Worm (Caenorhabditis elegans) whole organism, L4 larva: ENCODE results near the gene R07E5.5.

Experiments used
- F49E8.2 ChIP-seq: sonication (generic microtip); optimal IDR thresholded peaks from 2 replicates; lab custom pipeline; 2016; ENCODE audit warnings: missing compliant biosample characterization, mild to moderate bottlenecking, missing genetic modification characterization, borderline replicate concordance
- T26A8.4 ChIP-seq: fragments of 200-800 bp; sonication (Bioruptor generic); IDR thresholded peaks from 2 replicates; pipeline ENCODE4 v1.3.6; 2022; ENCODE audit warnings: missing genetic modification characterization, missing compliant biosample characterization
- Y48G9A.11 ChIP-seq: fragments of 200-800 bp; sonication (Bioruptor generic); IDR thresholded peaks from 2 replicates; pipeline ENCODE4 v1.3.6; 2022; ENCODE audit warnings: missing genetic modification reagents, missing genetic modification characterization, missing compliant biosample characterization
- aha-1 ChIP-seq: fragments of 150-350 bp; peaks from one replicate; lab custom pipeline; 2014; ENCODE audit warnings: missing biosample characterization, missing genetic modification characterization
- aly-2 ChIP-seq: sonication (generic microtip); optimal IDR thresholded peaks from 2 replicates; lab custom pipeline; 2018; ENCODE audit warnings: missing biosample characterization, missing genetic modification characterization
- ama-1 ChIP-seq: fragments of 150-350 bp; optimal IDR thresholded peaks from 2 replicates; lab custom pipeline; 2014; ENCODE audit warnings: inconsistent platforms, mixed read lengths
- ceh-20 ChIP-seq: fragments of 200-800 bp; sonication (Bioruptor generic); IDR thresholded peaks from 2 replicates; pipeline ENCODE4 v1.3.6; 2022; ENCODE audit warnings: missing genetic modification reagents, missing genetic modification characterization, missing compliant biosample characterization
- ceh-28 ChIP-seq: fragments of 150-350 bp; optimal IDR thresholded peaks from 2 replicates; lab custom pipeline; 2014; ENCODE audit warnings: missing biosample characterization, missing genetic modification reagents, missing genetic modification characterization
- ceh-32 ChIP-seq: sonication (generic microtip); optimal IDR thresholded peaks from 2 replicates; lab custom pipeline; 2016; ENCODE audit warnings: mild to moderate bottlenecking, missing genetic modification characterization, missing compliant biosample characterization; ENCODE audit not compliant: poor library complexity
- ceh-44 ChIP-seq: fragments of 200-800 bp; sonication (Bioruptor generic); IDR thresholded peaks from 2 replicates; pipeline ENCODE4 v1.3.6; 2022; ENCODE audit warnings: missing genetic modification reagents, missing genetic modification characterization, missing compliant biosample characterization
- ceh-82 ChIP-seq: sonication (generic microtip); optimal IDR thresholded peaks from 2 replicates; lab custom pipeline; 2017; ENCODE audit warnings: missing biosample characterization, missing genetic modification characterization
- ctbp-1 ChIP-seq: fragments of 200-800 bp; sonication (Bioruptor generic); IDR thresholded peaks from 2 replicates; pipeline ENCODE4 v1.3.6; 2022; ENCODE audit warnings: missing genetic modification reagents, missing genetic modification characterization, missing compliant biosample characterization
- daf-19 ChIP-seq: fragments of 200-800 bp; sonication (Bioruptor generic); conservative IDR thresholded peaks from 2 replicates; pipeline ENCODE4 v1.3.6; 2022; ENCODE audit warnings: missing genetic modification characterization, missing compliant biosample characterization
- dmd-8 ChIP-seq: fragments of 200-800 bp; sonication (Bioruptor generic); IDR thresholded peaks from 2 replicates; pipeline ENCODE4 v1.3.6; 2022; ENCODE audit warnings: missing genetic modification characterization, missing compliant biosample characterization
- dmd-9 ChIP-seq: fragments of 200-800 bp; sonication (Bioruptor generic); IDR thresholded peaks from 2 replicates; pipeline ENCODE4 v1.3.6; 2022; ENCODE audit warnings: missing genetic modification reagents, missing genetic modification characterization, missing compliant biosample characterization
- dpl-1 ChIP-seq: fragments of 150-350 bp; optimal IDR thresholded peaks from 2 replicates; lab custom pipeline; 2014; ENCODE audit warnings: missing biosample characterization, missing genetic modification reagents, missing genetic modification characterization
- duxl-1 ChIP-seq: sonication (generic microtip); optimal IDR thresholded peaks from 2 replicates; lab custom pipeline; 2016; ENCODE audit warnings: mild to moderate bottlenecking, missing genetic modification characterization, moderate library complexity, missing compliant biosample characterization; ENCODE audit not compliant: poor library complexity
- egl-27 ChIP-seq: sonication (generic microtip); optimal IDR thresholded peaks from 3 replicates; lab custom pipeline; 2017; ENCODE audit warnings: missing biosample characterization, missing genetic modification reagents, missing genetic modification characterization
- fkh-10 ChIP-seq: fragments of 150-350 bp; optimal IDR thresholded peaks from 2 replicates; lab custom pipeline; 2014; ENCODE audit warnings: missing biosample characterization, missing genetic modification reagents, missing genetic modification characterization
- hif-1 ChIP-seq, 2 experiments: sonication (generic microtip); optimal IDR thresholded peaks; 2 replicates each; lab custom pipeline; 2016 to 2017; ENCODE audit warnings: missing compliant biosample characterization in 2 of 2, missing genetic modification characterization in 2 of 2, missing genetic modification reagents in 2 of 2, missing genotype in 2 of 2, mild to moderate bottlenecking in 1 of 2
- hlh-11 ChIP-seq: fragments of 200-800 bp; sonication (Bioruptor generic); optimal IDR thresholded peaks from 2 replicates; lab custom pipeline; 2018; ENCODE audit warnings: mild to moderate bottlenecking, missing genetic modification characterization, missing compliant biosample characterization
- jun-1 ChIP-seq: fragments of 150-350 bp; optimal IDR thresholded peaks from 2 replicates; lab custom pipeline; 2014; ENCODE audit warnings: missing biosample characterization, missing genetic modification reagents, missing genetic modification characterization
- lin-1 ChIP-seq: fragments of 200-800 bp; sonication (Bioruptor generic); IDR thresholded peaks from 2 replicates; pipeline ENCODE4 v1.3.6; 2022; ENCODE audit warnings: missing genetic modification reagents, missing genetic modification characterization, missing compliant biosample characterization
- lin-15B ChIP-seq: fragments of 150-350 bp; sonication (generic microtip); optimal IDR thresholded peaks from 3 replicates; lab custom pipeline; 2014; ENCODE audit warnings: missing biosample characterization, missing genetic modification characterization
- lin-29 ChIP-seq: fragments of 200-800 bp; sonication (Bioruptor generic); IDR thresholded peaks from 2 replicates; pipeline ENCODE4 v1.3.6; 2022; ENCODE audit warnings: missing genetic modification reagents, missing genetic modification characterization, missing compliant biosample characterization
- lin-38 ChIP-seq: fragments of 200-800 bp; sonication (Bioruptor generic); IDR thresholded peaks from 2 replicates; pipeline ENCODE4 v1.3.6; 2022; ENCODE audit warnings: missing genetic modification reagents, missing genetic modification characterization, missing compliant biosample characterization
- lin-39 ChIP-seq: fragments of 150-350 bp; optimal IDR thresholded peaks from 2 replicates; lab custom pipeline; 2014; ENCODE audit warnings: missing biosample characterization, missing genetic modification reagents, missing genetic modification characterization
- madf-9 ChIP-seq: fragments of 200-800 bp; sonication (Bioruptor generic); conservative IDR thresholded peaks from 2 replicates; pipeline ENCODE4 v1.3.6; 2022; ENCODE audit warnings: missing genetic modification reagents, missing genetic modification characterization, missing compliant biosample characterization
- mes-2 ChIP-seq: sonication (generic microtip); optimal IDR thresholded peaks from 2 replicates; lab custom pipeline; 2016; ENCODE audit warnings: missing genotype, mild to moderate bottlenecking, missing genetic modification characterization, missing compliant biosample characterization; ENCODE audit not compliant: poor library complexity, severe bottlenecking
- nhr-42 ChIP-seq: fragments of 200-800 bp; sonication (Bioruptor generic); IDR thresholded peaks from 2 replicates; pipeline ENCODE4 v1.3.6; 2022; ENCODE audit warnings: missing genetic modification characterization, missing compliant biosample characterization
- skn-1 ChIP-seq: fragments of 150-350 bp; optimal IDR thresholded peaks from 2 replicates; lab custom pipeline; 2014; ENCODE audit warnings: missing biosample characterization, missing genetic modification characterization
- spr-1 ChIP-seq: sonication (generic microtip); optimal IDR thresholded peaks from 2 replicates; lab custom pipeline; 2016; ENCODE audit warnings: mild to moderate bottlenecking, missing genetic modification characterization, missing compliant biosample characterization
- spr-3 ChIP-seq: fragments of 200-800 bp; sonication (Bioruptor generic); optimal IDR thresholded peaks from 2 replicates; lab custom pipeline; 2018; ENCODE audit warnings: mild to moderate bottlenecking, missing genetic modification characterization, missing compliant biosample characterization
- tag-97 ChIP-seq: fragments of 200-800 bp; sonication (Bioruptor generic); IDR thresholded peaks from 2 replicates; pipeline ENCODE4 v1.3.6; 2022; ENCODE audit warnings: missing genetic modification characterization, missing compliant biosample characterization
- unc-130 ChIP-seq: sonication (generic microtip); optimal IDR thresholded peaks from 2 replicates; lab custom pipeline; 2016; ENCODE audit warnings: missing genetic modification reagents, missing genetic modification characterization, missing compliant biosample characterization
- unc-39 ChIP-seq: sonication (generic microtip); optimal IDR thresholded peaks from 2 replicates; lab custom pipeline; 2017; ENCODE audit warnings: missing biosample characterization, missing genetic modification characterization
- unc-62 ChIP-seq, 3 experiments: fragments of 150-350 bp in 1 of 3; sonication (generic microtip); optimal IDR thresholded peaks in 2 of 3; peaks in 1 of 3; 1 replicate in 1 of 3; 2 replicates in 2 of 3; lab custom pipeline; 2014 to 2017; ENCODE audit warnings: missing biosample characterization in 3 of 3, missing genetic modification characterization in 3 of 3, missing genetic modification reagents in 3 of 3, missing genotype in 1 of 3
- vab-7 ChIP-seq: fragments of 200-800 bp; sonication (Bioruptor generic); IDR thresholded peaks from 2 replicates; pipeline ENCODE4 v1.3.6; 2022; ENCODE audit warnings: missing genetic modification reagents, missing genetic modification characterization, missing compliant biosample characterization
- zfp-2 ChIP-seq: sonication (generic microtip); optimal IDR thresholded peaks from 2 replicates; lab custom pipeline; 2016; ENCODE audit warnings: mild to moderate bottlenecking, missing genetic modification characterization, missing compliant biosample characterization

The R07E5.5 gene

DNA sequence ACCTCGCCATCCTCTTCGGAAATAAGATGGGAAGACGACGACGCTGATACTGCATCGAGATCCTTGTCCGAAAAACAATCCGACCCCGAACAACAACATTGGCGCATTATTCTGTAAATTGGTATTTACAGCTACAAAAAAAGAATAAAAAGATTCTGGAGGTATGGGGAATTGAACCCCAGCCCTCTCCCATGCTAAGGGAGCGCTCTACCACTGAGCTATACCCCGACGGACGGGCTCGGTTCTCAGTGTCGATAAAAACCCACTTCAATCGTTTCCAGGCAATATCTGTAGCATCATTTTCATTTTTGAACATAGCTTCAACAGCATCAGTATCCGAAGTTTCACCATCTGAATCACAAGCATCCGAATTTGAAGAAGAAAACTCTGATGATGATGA is 31.6 kb downstream of the R07E5.5 start (continued):
- TF ChIP-seq hlh-11 (peak; percentile 10), ama-1 (no peak), tag-97 (no peak), hif-1 (tag; optimal IDR thresholded peaks at IDR 0.05; lab: Kevin White, UChicago) (no peak), unc-39 (tag; lab: Kevin White, UChicago) (no peak), dpl-1 (GFP tag; lab: Kevin White, UChicago) (no peak), spr-1 (tag; lab: Kevin White, UChicago) (peak; percentile 9), duxl-1 (no peak), ceh-20 (GFP tag; lab: Robert Waterston, UW) (no peak), dmd-8 (GFP tag; lab: Robert Waterston, UW) (peak; percentile 74; the same call in 1 of the 2 replicates), aly-2 (tag; lab: Kevin White, UChicago) (no peak), lin-1 (GFP tag; lab: Robert Waterston, UW) (peak; percentile 78; the same call in 1 of the 2 replicates), skn-1 (tag; lab: Kevin White, UChicago) (no peak), zfp-2 (tag; lab: Kevin White, UChicago) (no peak), vab-7 (peak; percentile 75), lin-15B (tag; lab: Kevin White, UChicago) (no peak)

DNA sequence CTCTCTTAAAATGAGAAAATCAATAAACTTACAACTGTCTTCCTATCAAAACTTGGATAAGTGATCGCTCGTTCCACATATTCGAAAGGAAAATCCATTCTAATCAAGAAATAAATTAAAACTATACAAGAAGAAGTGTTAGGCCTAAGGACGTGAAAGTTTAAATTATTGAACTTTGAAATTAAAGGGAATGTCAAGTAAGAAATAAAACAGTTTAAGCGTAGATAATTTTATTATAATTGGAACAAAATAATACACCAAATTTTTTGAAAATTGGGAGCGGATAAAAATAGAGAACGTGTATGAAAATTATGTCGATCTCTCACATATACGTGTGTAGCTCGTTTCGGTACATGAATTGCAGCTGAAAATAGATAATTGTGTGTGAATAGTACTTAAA is 32.2 kb downstream of the R07E5.5 start, which contains the start of gene C28A5.6:
C28A5.6 (minus strand) TSS at position 101 of the 400 bp plus-strand sequence.
- TF ChIP-seq egl-27 (tag; lab: Kevin White, UChicago) (no peak), ama-1 (no peak), Y48G9A.11 (no peak), ctbp-1 (no peak), F49E8.2 (tag; lab: Kevin White, UChicago) (no peak), ceh-82 (tag; lab: Kevin White, UChicago) (no peak), spr-3 (GFP tag; lab: Kevin White, UChicago) (no peak), nhr-42 (GFP tag; lab: Robert Waterston, UW) (no peak), T26A8.4 (GFP tag; lab: Robert Waterston, UW) (no peak), madf-9 (GFP tag; lab: Robert Waterston, UW) (no peak), unc-62 (GFP tag; optimal IDR thresholded peaks at IDR 0.05 in 1 of 2; lab: Kevin White, UChicago) (no peak), unc-62 (tag; optimal IDR thresholded peaks at IDR 0.05; lab: Kevin White, UChicago) (no peak), lin-38 (no peak), lin-39 (no peak), jun-1 (tag; lab: Kevin White, UChicago) (no peak), lin-29 (GFP tag; lab: Robert Waterston, UW) (no peak), ceh-28 (tag; lab: Kevin White, UChicago) (no peak), fkh-10 (GFP tag; lab: Kevin White, UChicago) (no peak), skn-1 (tag; lab: Kevin White, UChicago) (no peak), ceh-44 (GFP tag; lab: Robert Waterston, UW) (no peak), ceh-32 (tag; lab: Kevin White, UChicago) (no peak)

DNA sequence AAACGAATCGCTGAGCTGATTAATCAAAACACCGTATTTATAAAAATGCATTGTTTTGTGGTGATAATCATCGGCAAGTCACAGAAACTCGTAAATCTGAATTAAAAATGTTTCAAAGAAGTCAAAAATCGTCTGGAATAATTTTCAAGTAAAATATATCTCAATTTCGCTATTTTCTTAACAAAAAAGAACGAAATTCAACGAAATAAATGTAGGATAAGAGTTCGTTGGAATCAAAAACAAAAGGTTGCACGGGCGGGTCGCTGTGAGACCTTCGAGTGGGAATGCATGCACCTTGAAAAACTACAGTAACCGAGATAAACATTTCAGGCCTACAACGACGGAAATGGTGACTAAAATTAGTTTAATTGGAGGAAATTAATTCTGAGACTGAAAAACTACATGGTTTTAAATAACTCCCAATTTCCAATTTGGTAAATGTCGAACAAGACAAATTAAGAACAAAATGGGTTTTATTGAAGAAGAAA is 37.1 kb downstream of the R07E5.5 start, which contains the start of gene C28A5.1:
C28A5.1 (minus strand) TSS at position 51 of the 488 bp plus-strand sequence.
- peak; percentile 46; the same call in 1 of the 2 replicates for TF ChIP-seq Y48G9A.11
- 0 out of 2 replicates have a peak, but pooled peaks have one; percentile 6 for TF ChIP-seq dmd-9 (GFP tag; lab: Robert Waterston, UW)
- 0 out of 2 replicates have a peak, but pooled peaks have one; percentile 10 for TF ChIP-seq daf-19 (GFP tag; lab: Robert Waterston, UW)
- peak; percentile 23 for TF ChIP-seq mes-2
- TF ChIP-seq F49E8.2 (tag; lab: Kevin White, UChicago): peak; percentile 30
- no peak for TF ChIP-seq hlh-11
- TF ChIP-seq unc-130: peak; percentile 79
- TF ChIP-seq aha-1 (tag; lab: Kevin White, UChicago): peak; percentile 70
- no peak for TF ChIP-seq lin-15B (tag; lab: Kevin White, UChicago)
